Worm (Caenorhabditis elegans) whole organism, early embryonic: ENCODE measurements around the gene F25D1.8.

ENCODE experiments used
- B0310.2 ChIP-seq: sonication (generic microtip); optimal IDR thresholded peaks from 2 replicates; lab custom pipeline; 2016; ENCODE audit warnings: mild to moderate bottlenecking, missing genetic modification characterization, missing compliant biosample characterization
- F13C5.2 ChIP-seq: sonication (generic microtip); optimal IDR thresholded peaks from 2 replicates; lab custom pipeline; 2017; ENCODE audit warnings: mild to moderate bottlenecking, missing genetic modification characterization, inconsistent platforms, missing compliant biosample characterization
- ama-1 ChIP-seq: fragments of 150-350 bp; optimal IDR thresholded peaks from 2 replicates; lab custom pipeline; 2014
- ceh-36 ChIP-seq: sonication (generic microtip); optimal IDR thresholded peaks from 2 replicates; lab custom pipeline; 2016; ENCODE audit warnings: missing genetic modification characterization, inconsistent platforms, missing compliant biosample characterization
- flt-1 ChIP-seq: fragments of 200-800 bp; sonication (Bioruptor generic); IDR thresholded peaks from 2 replicates; pipeline ENCODE4 v1.3.6; 2022; ENCODE audit warnings: missing genetic modification characterization, missing compliant biosample characterization
- hnd-1 ChIP-seq: sonication (generic microtip); optimal IDR thresholded peaks from 2 replicates; lab custom pipeline; 2016; ENCODE audit warnings: missing genetic modification characterization, missing compliant biosample characterization
- pes-1 ChIP-seq: fragments of 200-800 bp; sonication (Bioruptor generic); IDR thresholded peaks from 2 replicates; pipeline ENCODE4 v1.3.6; 2022; ENCODE audit warnings: missing genetic modification reagents, missing genetic modification characterization, missing compliant biosample characterization
- tbx-11 ChIP-seq: fragments of 200-800 bp; sonication (Bioruptor generic); IDR thresholded peaks from 2 replicates; pipeline ENCODE4 v1.3.6; 2022; ENCODE audit warnings: missing genetic modification characterization, missing compliant biosample characterization

DNA sequence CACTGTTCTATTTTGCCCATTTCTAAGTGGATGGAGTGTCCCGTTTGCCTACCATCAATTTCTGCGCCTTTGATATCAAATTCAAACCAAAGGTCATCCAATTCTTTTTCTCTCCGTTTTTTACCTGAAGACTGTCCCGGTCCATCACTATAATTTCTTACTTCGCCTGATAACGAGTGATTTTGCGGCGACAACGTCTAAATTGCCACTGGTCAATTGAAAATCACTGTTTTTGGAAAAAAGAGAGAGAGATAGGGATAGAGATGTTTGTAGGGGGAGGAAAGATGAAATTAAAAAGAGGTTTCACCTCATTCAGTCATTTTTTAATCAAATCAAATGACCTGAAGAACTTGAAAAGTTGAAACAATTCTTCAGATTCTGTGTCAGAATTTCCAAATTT lies 32.3 kb downstream of the F25D1.8 start:
- TF ChIP-seq hnd-1: no peak
- no peak for TF ChIP-seq tbx-11 (GFP tag; lab: Robert Waterston, UW)
- TF ChIP-seq ama-1 (lab: Kevin White, UChicago): no peak
- TF ChIP-seq pes-1 (GFP tag; lab: Robert Waterston, UW): no peak
- no peak for TF ChIP-seq flt-1 (GFP tag; lab: Robert Waterston, UW)
- no peak for TF ChIP-seq F13C5.2 (tag; lab: Kevin White, UChicago)
- TF ChIP-seq ceh-36 (tag; lab: Kevin White, UChicago): no peak
- TF ChIP-seq B0310.2 (tag; lab: Kevin White, UChicago): no peak
